Worm (Caenorhabditis elegans) whole organism, late embryonic: ENCODE results near the gene F17E9.5.
"Not testable (repeated sequence)": the region's sequence is repeated elsewhere in the genome, so short reads cannot be mapped to it uniquely, and the experiment has no call there.

Source experiments
- C08G9.2 ChIP-seq: sonication (generic microtip); optimal IDR thresholded peaks from 2 replicates; lab custom pipeline; 2016; ENCODE audit warnings: mild to moderate bottlenecking, missing genetic modification characterization, moderate library complexity, missing compliant biosample characterization
- C38D4.7 ChIP-seq: fragments of 200-800 bp; sonication (Bioruptor generic); optimal IDR thresholded peaks from 2 replicates; lab custom pipeline; 2018; ENCODE audit warnings: mild to moderate bottlenecking, missing genetic modification characterization, moderate library complexity, missing compliant biosample characterization
- T23F11.4 ChIP-seq: fragments of 200-800 bp; sonication (Bioruptor generic); optimal IDR thresholded peaks from 2 replicates; lab custom pipeline; 2018; ENCODE audit warnings: mild to moderate bottlenecking, missing genetic modification characterization, missing compliant biosample characterization
- ahr-1 ChIP-seq: sonication (generic microtip); optimal IDR thresholded peaks from 2 replicates; lab custom pipeline; 2016; ENCODE audit warnings: missing genetic modification characterization, missing compliant biosample characterization
- ama-1 ChIP-seq: fragments of 150-350 bp; optimal IDR thresholded peaks from 2 replicates; lab custom pipeline; 2014
- ceh-18 ChIP-seq: sonication (generic microtip); optimal IDR thresholded peaks from 2 replicates; lab custom pipeline; 2016; ENCODE audit warnings: missing genetic modification characterization, missing compliant biosample characterization
- ceh-19 ChIP-seq: fragments of 200-800 bp; sonication (Bioruptor generic); optimal IDR thresholded peaks from 2 replicates; lab custom pipeline; 2018; ENCODE audit warnings: mild to moderate bottlenecking, missing genetic modification characterization, missing compliant biosample characterization
- ceh-2 ChIP-seq: sonication (generic microtip); optimal IDR thresholded peaks from 2 replicates; lab custom pipeline; 2016; ENCODE audit warnings: missing genotype, missing genetic modification characterization, missing compliant biosample characterization
- ceh-22 ChIP-seq: sonication (generic microtip); optimal IDR thresholded peaks from 2 replicates; lab custom pipeline; 2017; ENCODE audit warnings: missing biosample characterization, missing genetic modification characterization
- ceh-48 ChIP-seq: sonication (generic microtip); optimal IDR thresholded peaks from 2 replicates; lab custom pipeline; 2016; ENCODE audit warnings: missing genetic modification characterization, inconsistent platforms, missing compliant biosample characterization
- ceh-6 ChIP-seq: fragments of 200-800 bp; sonication (Bioruptor generic); optimal IDR thresholded peaks from 2 replicates; lab custom pipeline; 2018; ENCODE audit warnings: mild to moderate bottlenecking, missing genetic modification characterization, missing compliant biosample characterization
- ceh-9 ChIP-seq: sonication (generic microtip); optimal IDR thresholded peaks from 2 replicates; lab custom pipeline; 2016; ENCODE audit warnings: mild to moderate bottlenecking, missing genetic modification characterization, inconsistent platforms, missing compliant biosample characterization
- che-1 ChIP-seq: sonication (generic microtip); optimal IDR thresholded peaks from 2 replicates; lab custom pipeline; 2016; ENCODE audit warnings: mild to moderate bottlenecking, missing genetic modification characterization, missing compliant biosample characterization
- dmd-4 ChIP-seq: sonication (generic microtip); optimal IDR thresholded peaks from 2 replicates; lab custom pipeline; 2016; ENCODE audit warnings: borderline replicate concordance, missing genetic modification characterization, missing compliant biosample characterization
- dve-1 ChIP-seq: sonication (generic microtip); optimal IDR thresholded peaks from 2 replicates; lab custom pipeline; 2017; ENCODE audit warnings: antibody characterized with exemption, mild to moderate bottlenecking, missing genetic modification characterization, missing compliant biosample characterization
- elt-2 ChIP-seq: sonication (generic microtip); optimal IDR thresholded peaks from 2 replicates; lab custom pipeline; 2016; ENCODE audit warnings: missing genetic modification reagents, missing genetic modification characterization, missing compliant biosample characterization
- fkh-6 ChIP-seq: sonication (generic microtip); optimal IDR thresholded peaks from 2 replicates; lab custom pipeline; 2016; ENCODE audit warnings: missing genetic modification characterization, missing compliant biosample characterization
- gmeb-2 ChIP-seq: sonication (generic microtip); optimal IDR thresholded peaks from 2 replicates; lab custom pipeline; 2016; ENCODE audit warnings: missing genetic modification characterization, inconsistent platforms, missing compliant biosample characterization
- hlh-13 ChIP-seq: fragments of 200-800 bp; sonication (Bioruptor generic); optimal IDR thresholded peaks from 2 replicates; lab custom pipeline; 2018; ENCODE audit warnings: mild to moderate bottlenecking, missing genetic modification characterization, missing compliant biosample characterization
- hlh-8 ChIP-seq: sonication (generic microtip); optimal IDR thresholded peaks from 2 replicates; lab custom pipeline; 2016; ENCODE audit warnings: missing genotype, missing genetic modification characterization, missing compliant biosample characterization
- lin-11 ChIP-seq: fragments of 200-800 bp; sonication (Bioruptor generic); optimal IDR thresholded peaks from 2 replicates; lab custom pipeline; 2018; ENCODE audit warnings: mild to moderate bottlenecking, missing genetic modification characterization, missing compliant biosample characterization
- pat-9 ChIP-seq: fragments of 200-800 bp; sonication (Bioruptor generic); optimal IDR thresholded peaks from 2 replicates; lab custom pipeline; 2018; ENCODE audit warnings: mild to moderate bottlenecking, missing genetic modification characterization, moderate library complexity, missing compliant biosample characterization
- ref-2 ChIP-seq: sonication (generic microtip); optimal IDR thresholded peaks from 2 replicates; lab custom pipeline; 2016; ENCODE audit warnings: missing genetic modification characterization, missing compliant biosample characterization
- sdc-2 ChIP-seq: sonication (generic microtip); optimal IDR thresholded peaks from 2 replicates; lab custom pipeline; 2016; ENCODE audit warnings: missing genotype, missing genetic modification characterization, missing compliant biosample characterization
- syd-9 ChIP-seq: sonication (generic microtip); optimal IDR thresholded peaks from 2 replicates; lab custom pipeline; 2016; ENCODE audit warnings: mild to moderate bottlenecking, missing genetic modification characterization, moderate library complexity, missing compliant biosample characterization
- ttx-3 ChIP-seq: sonication (generic microtip); optimal IDR thresholded peaks from 2 replicates; lab custom pipeline; 2016; ENCODE audit warnings: missing genetic modification reagents, missing genetic modification characterization, missing compliant biosample characterization
- unc-42 ChIP-seq: sonication (generic microtip); optimal IDR thresholded peaks from 2 replicates; lab custom pipeline; 2016; ENCODE audit warnings: missing genotype, missing genetic modification characterization, missing compliant biosample characterization
- unc-55 ChIP-seq: sonication (generic microtip); optimal IDR thresholded peaks from 2 replicates; lab custom pipeline; 2017; ENCODE audit warnings: missing biosample characterization, missing genetic modification reagents, missing genetic modification characterization
- unc-86 ChIP-seq: sonication (generic microtip); optimal IDR thresholded peaks from 2 replicates; lab custom pipeline; 2016; ENCODE audit warnings: missing genetic modification characterization, missing compliant biosample characterization
- ztf-16 ChIP-seq: sonication (generic microtip); optimal IDR thresholded peaks from 2 replicates; lab custom pipeline; 2017; ENCODE audit warnings: missing genetic modification characterization, missing compliant biosample characterization

The F17E9.5 gene

ce11 chrIV:8379683-8380082 is 34.1 kb downstream of the F17E9.5 start, which contains the start of gene praf-3:
praf-3 (plus strand) TSS chrIV:8379983.
- TF ChIP-seq unc-86 (no peak), T23F11.4 (GFP tag; lab: Kevin White, UChicago) (no peak), ahr-1 (tag; lab: Kevin White, UChicago) (no peak), elt-2 (tag; lab: Kevin White, UChicago) (no peak), dve-1 (tag; lab: Kevin White, UChicago) (no peak), pat-9 (tag; lab: Kevin White, UChicago) (no peak), ztf-16 (tag; lab: Kevin White, UChicago) (no peak), ttx-3 (tag; lab: Kevin White, UChicago) (no peak), ama-1 (no peak), hlh-8 (no peak), ceh-18 (tag; lab: Kevin White, UChicago) (no peak)
- TF ChIP-seq, all 69 proteins: peak for 0

ce11 chrIV:8380266-8380850 is 34.7 kb downstream of the F17E9.5 start:
- TF ChIP-seq che-1 (tag; lab: Kevin White, UChicago) (no peak), ceh-9 (tag; lab: Kevin White, UChicago) (no peak), ceh-48 (tag; lab: Kevin White, UChicago) (no peak), elt-2 (tag; lab: Kevin White, UChicago) (peak; percentile 87)

DNA sequence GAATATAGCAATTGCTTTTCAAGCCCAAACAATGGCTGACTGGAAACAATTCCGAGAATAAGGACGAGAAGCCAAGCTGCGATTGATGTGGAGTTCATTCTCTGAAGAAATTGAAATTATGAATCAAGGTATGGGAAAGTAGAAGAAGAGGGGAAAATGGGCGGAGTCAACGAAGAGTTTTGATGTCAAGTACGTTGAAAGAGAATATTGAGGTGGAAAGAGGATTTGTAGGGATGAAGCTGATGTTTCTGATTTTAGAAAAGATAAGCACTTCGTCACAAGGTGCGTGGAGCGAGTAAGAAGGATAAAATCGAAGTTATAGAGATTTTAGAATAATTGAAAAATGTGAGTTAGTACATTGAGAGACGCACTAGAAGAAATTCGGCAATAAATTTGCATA is 37.1 kb downstream of the F17E9.5 start, which contains the start of gene D2096.9:
Gene D2096.9 (minus strand): TSS at position 101 of the 400 bp plus-strand sequence.
- TF ChIP-seq lin-11 (tag; lab: Kevin White, UChicago) (no peak), ceh-22 (tag; lab: Kevin White, UChicago) (no peak), syd-9 (no peak), sdc-2 (tag; lab: Kevin White, UChicago) (no peak)

DNA sequence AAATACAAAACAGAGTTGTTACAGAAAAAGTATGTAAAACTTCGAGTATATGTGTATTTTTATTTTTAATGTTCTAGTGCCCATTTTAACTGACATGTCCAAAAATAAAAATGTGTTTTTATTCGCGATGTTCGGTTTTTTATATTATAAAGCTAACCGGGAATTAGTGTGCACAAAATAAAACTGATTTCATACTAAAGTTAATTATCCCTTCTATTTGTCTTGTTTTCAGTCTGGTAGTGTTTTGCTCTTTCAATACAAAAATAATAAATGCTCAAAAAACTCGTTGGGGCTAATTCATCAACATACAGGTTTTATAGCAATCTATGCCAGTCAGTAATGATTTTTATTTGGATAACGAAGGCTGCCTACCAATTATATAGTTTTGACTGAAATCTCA is 39.1 kb downstream of the F17E9.5 start:
- no peak for TF ChIP-seq ceh-2 (tag; lab: Kevin White, UChicago)
- no peak for TF ChIP-seq unc-55 (GFP tag; lab: Kevin White, UChicago)
- no peak for TF ChIP-seq gmeb-2 (tag; lab: Kevin White, UChicago)
- no peak for TF ChIP-seq ceh-9 (tag; lab: Kevin White, UChicago)
- no peak for TF ChIP-seq ceh-6
- no peak for TF ChIP-seq dmd-4 (tag; lab: Kevin White, UChicago)
- no peak for TF ChIP-seq fkh-6 (tag; lab: Kevin White, UChicago)
- no peak for TF ChIP-seq hlh-13 (GFP tag; lab: Kevin White, UChicago)
- no peak for TF ChIP-seq ceh-18 (tag; lab: Kevin White, UChicago)
- TF ChIP-seq syd-9, result no peak
- no peak for TF ChIP-seq ceh-19
- TF ChIP-seq, all 69 proteins: peak for 0

ce11 chrIV:8385662-8386061 is 40.0 kb downstream of the F17E9.5 start:
- no peak for TF ChIP-seq syd-9
- peak; percentile 45 for TF ChIP-seq unc-42 (tag; lab: Kevin White, UChicago)

- not testable (repeated sequence) for TF ChIP-seq ref-2 (tag; lab: Kevin White, UChicago); C08G9.2; lin-11 (tag; lab: Kevin White, UChicago)
These were observed 43.5 kb downstream of the F17E9.5 start, which contains the start of gene D2096.10 for ce11 chrIV:8389139-8389538. D2096.10 (minus strand) TSS chrIV:8389239.

- no peak for TF ChIP-seq C38D4.7 (GFP tag; lab: Kevin White, UChicago)
- no peak for TF ChIP-seq ceh-19
- TF ChIP-seq, all 69 proteins: peak for 0
These were observed 48.5 kb downstream of the F17E9.5 start, which contains the start of gene D2096.11 for ce11 chrIV:8394105-8394504. D2096.11 (minus strand) TSS chrIV:8394205.
